Fruit fly (Drosophila melanogaster): ENCODE results near the gene CG10462.
A peak's percentile ranks its signal among the peaks of the same experiment; 100 is the strongest.

CG10462 gene

DNA sequence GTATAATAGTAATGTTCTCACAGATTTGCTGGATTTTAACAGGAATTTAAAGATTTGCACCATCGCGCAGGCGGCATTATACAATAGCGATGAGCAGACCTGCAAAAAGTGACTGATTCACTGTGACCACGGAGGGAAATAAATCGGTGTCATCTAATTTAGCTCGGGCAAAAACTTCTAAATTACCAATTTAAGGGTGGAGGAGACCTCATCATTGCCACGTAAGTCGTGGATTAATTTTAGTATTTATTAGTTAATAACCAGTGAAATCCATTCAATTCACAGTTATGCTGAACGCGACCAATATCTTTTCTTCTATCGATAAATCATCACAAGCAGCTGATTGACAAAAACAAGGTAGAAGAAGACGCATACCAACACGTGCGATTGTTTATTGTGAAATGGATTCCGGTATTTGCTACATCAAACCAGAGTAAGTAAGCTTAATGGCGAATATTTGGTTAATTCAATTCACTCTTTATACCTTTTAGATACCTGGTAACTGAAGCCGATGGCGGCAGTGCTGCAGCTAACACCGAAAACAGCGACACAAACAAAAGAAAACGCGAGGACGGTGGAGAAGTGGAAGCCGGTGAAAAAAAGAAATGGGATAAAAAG, 22.8 kb upstream of the CG10462 start, which contains the start of the genes CG10628 and Dus3 (continued):
- TF ChIP-seq zen2 (GFP tag; IDR thresholded peaks at IDR 0.05; ENCODE audit: partially characterized antibody) (no peak; the same call in 2 of the 3 replicates), gro (GFP tag; optimal IDR thresholded peaks at IDR 0.05) (peak; percentile 95), Hand (GFP tag; optimal IDR thresholded peaks at IDR 0.05) (peak; percentile 51), az2 (GFP tag; optimal IDR thresholded peaks at IDR 0.05) (peak; percentile 90), Tbp (GFP tag; optimal IDR thresholded peaks at IDR 0.05) (no peak), twi (tag; optimal IDR thresholded peaks at IDR 0.05) (peak; percentile 85), oc (tag; optimal IDR thresholded peaks at IDR 0.05) (peak; percentile 85), Jarid2 (GFP tag; optimal IDR thresholded peaks at IDR 0.05) (peak; percentile 46), Abd-B (GFP tag; optimal IDR thresholded peaks at IDR 0.05) (peak; percentile 89), Stat92E (GFP tag; optimal IDR thresholded peaks at IDR 0.05) (peak in 1 of 3 experiments; percentile 0), CG33557 (GFP tag; optimal IDR thresholded peaks at IDR 0.05) (peak; percentile 73), Fer3 (tag; optimal IDR thresholded peaks at IDR 0.05) (peak; percentile 90), CG2678 (tag; optimal IDR thresholded peaks at IDR 0.05) (peak; percentile 91), ash1 (GFP tag; optimal IDR thresholded peaks at IDR 0.05) (peak; percentile 32), sima (GFP tag; optimal IDR thresholded peaks at IDR 0.05) (peak; percentile 65), klu (GFP tag; IDR thresholded peaks at IDR 0.05) (peak; percentile 84), emc (GFP tag; optimal IDR thresholded peaks at IDR 0.05) (peak; percentile 84), CoRest (tag; optimal IDR thresholded peaks at IDR 0.05) (peak; percentile 93), eyg (GFP tag; optimal IDR thresholded peaks at IDR 0.05) (peak; percentile 84), scrt (GFP tag; optimal IDR thresholded peaks at IDR 0.05) (peak; percentile 86), Hr39 (optimal IDR thresholded peaks at IDR 0.05) (no peak), CG17829 (tag; optimal IDR thresholded peaks at IDR 0.05) (peak; percentile 93), CG15479 (GFP tag; optimal IDR thresholded peaks at IDR 0.05) (peak; percentile 72), CG12391 (tag; optimal IDR thresholded peaks at IDR 0.05) (peak; percentile 93), ap (GFP tag; IDR thresholded peaks at IDR 0.05) (peak; percentile 78), CG4854 (GFP tag; optimal IDR thresholded peaks at IDR 0.05) (peak; percentile 84), NFAT (GFP tag; IDR thresholded peaks at IDR 0.05) (peak; percentile 91), CG43689 (GFP tag; IDR thresholded peaks at IDR 0.05) (peak; percentile 59; the same call in 1 of the 2 replicates), Nf-YC (tag; optimal IDR thresholded peaks at IDR 0.05) (peak; percentile 82), chn (GFP tag; optimal IDR thresholded peaks at IDR 0.05) (peak; percentile 91), corto (GFP tag; optimal IDR thresholded peaks at IDR 0.05) (peak; percentile 66), CG7839 (tag; optimal IDR thresholded peaks at IDR 0.05) (peak; percentile 90), aop (GFP tag; IDR thresholded peaks at IDR 0.05) (peak; percentile 66), rib (GFP tag; IDR thresholded peaks at IDR 0.05) (peak; percentile 94), HLH54F (GFP tag; optimal IDR thresholded peaks at IDR 0.05) (peak; percentile 96), pnt (GFP tag; optimal IDR thresholded peaks at IDR 0.05) (peak; percentile 90), CG2120 (GFP tag; optimal IDR thresholded peaks at IDR 0.05) (peak; percentile 96), CG7357 (GFP tag; IDR thresholded peaks at IDR 0.05) (peak; percentile 86), CrebB (tag; optimal IDR thresholded peaks at IDR 0.05) (peak; percentile 87), CG34422 (GFP tag; IDR thresholded peaks at IDR 0.05) (peak; percentile 96), ewg (GFP tag; optimal IDR thresholded peaks at IDR 0.05) (peak; percentile 98), gsb-n (tag; optimal IDR thresholded peaks at IDR 0.05) (no peak), Sry-δ (GFP tag; optimal IDR thresholded peaks at IDR 0.05) (peak; percentile 82), CG13894 (tag; optimal IDR thresholded peaks at IDR 0.05) (peak; percentile 87), CG10267 (tag; optimal IDR thresholded peaks at IDR 0.05) (peak; percentile 81), Ptx1 (GFP tag; IDR thresholded peaks at IDR 0.05) (peak; percentile 95), CG17802 (tag; optimal IDR thresholded peaks at IDR 0.05) (peak; percentile 76), dati (GFP tag; IDR thresholded peaks at IDR 0.05) (0 out of 2 replicates have a peak, but pooled peaks have one; percentile 53), cwo (GFP tag; optimal IDR thresholded peaks at IDR 0.05) (peak; percentile 91)
